Fruit fly (Drosophila melanogaster) whole organism, embryonic: ENCODE data around the gene orb.

Experiments used
- Awh ChIP-seq: fragments of 200-800 bp; sonication (Bioruptor generic); IDR thresholded peaks from 2 replicates; pipeline ENCODE4, ENCODE4 v1.3.6; 2022; ENCODE audit warnings: missing biosample characterization, missing genetic modification characterization
- CG1024 ChIP-seq: fragments of 200-800 bp; sonication (Bioruptor generic); IDR thresholded peaks from 2 replicates; pipeline ENCODE4 v1.3.6; 2022; ENCODE audit warnings: missing biosample characterization, missing genetic modification characterization
- CG10543 ChIP-seq: fragments of 200-800 bp; sonication (Bioruptor generic); optimal IDR thresholded peaks from 3 replicates; lab custom pipeline; 2017; ENCODE audit warnings: missing biosample characterization, mild to moderate bottlenecking, missing genetic modification characterization, moderate library complexity
- CG10565 ChIP-seq: fragments of 200-800 bp; sonication (Bioruptor generic); optimal IDR thresholded peaks from 3 replicates; lab custom pipeline; 2016; ENCODE audit warnings: missing biosample characterization, mild to moderate bottlenecking, missing genetic modification characterization
- CG13424 ChIP-seq: fragments of 200-800 bp; sonication (Bioruptor generic); optimal IDR thresholded peaks from 2 replicates; lab custom pipeline; 2019; ENCODE audit warnings: missing biosample characterization, mild to moderate bottlenecking, missing genetic modification characterization, moderate library complexity
- CG1603 ChIP-seq: fragments of 200-800 bp; sonication (Bioruptor generic); optimal IDR thresholded peaks from 2 replicates; lab custom pipeline; 2019; ENCODE audit warnings: missing biosample characterization, mild to moderate bottlenecking, missing genetic modification characterization, moderate library complexity
- CG17359 ChIP-seq: fragments of 200-800 bp; sonication (Bioruptor generic); optimal IDR thresholded peaks from 3 replicates; lab custom pipeline; 2018; ENCODE audit warnings: missing biosample characterization, mild to moderate bottlenecking, missing genetic modification characterization, moderate library complexity
- CG18262 ChIP-seq: fragments of 200-800 bp; optimal IDR thresholded peaks from 3 replicates; lab custom pipeline; 2019; ENCODE audit warnings: missing biosample characterization, mild to moderate bottlenecking, missing genetic modification characterization, moderate library complexity
- CG2116 ChIP-seq: fragments of 200-800 bp; sonication (Bioruptor generic); optimal IDR thresholded peaks from 3 replicates; lab custom pipeline; 2018; ENCODE audit warnings: missing biosample characterization, mild to moderate bottlenecking, missing genetic modification characterization
- CG2202 ChIP-seq: fragments of 200-800 bp; sonication (Bioruptor generic); optimal IDR thresholded peaks from 2 replicates; lab custom pipeline; 2018; ENCODE audit warnings: missing biosample characterization, mild to moderate bottlenecking, missing genetic modification characterization
- CG2712 ChIP-seq: fragments of 200-800 bp; optimal IDR thresholded peaks from 3 replicates; lab custom pipeline; 2019; ENCODE audit warnings: missing biosample characterization, mild to moderate bottlenecking, missing genetic modification characterization, moderate library complexity
- CG2875 ChIP-seq: fragments of 200-800 bp; sonication (Bioruptor generic); optimal IDR thresholded peaks from 2 replicates; lab custom pipeline; 2017; ENCODE audit warnings: missing biosample characterization, mild to moderate bottlenecking, missing genetic modification characterization, missing genetic modification reagents
- CG30020 ChIP-seq: fragments of 200-800 bp; optimal IDR thresholded peaks from 2 replicates; lab custom pipeline; 2019; ENCODE audit warnings: missing biosample characterization, mild to moderate bottlenecking, missing genetic modification characterization, moderate library complexity
- CG4282 ChIP-seq: fragments of 200-800 bp; sonication (Bioruptor generic); optimal IDR thresholded peaks from 2 replicates; lab custom pipeline; 2016; ENCODE audit warnings: missing biosample characterization, missing genetic modification characterization
- CG4617 ChIP-seq: fragments of 200-800 bp; sonication (Bioruptor generic); optimal IDR thresholded peaks from 3 replicates; lab custom pipeline; 2016; ENCODE audit warnings: missing biosample characterization, missing genetic modification characterization, borderline replicate concordance
- CG4707 ChIP-seq: fragments of 200-800 bp; sonication (Bioruptor generic); optimal IDR thresholded peaks from 2 replicates; lab custom pipeline; 2018; ENCODE audit warnings: missing biosample characterization, mild to moderate bottlenecking, missing genetic modification characterization, moderate library complexity
- CG8478 ChIP-seq: fragments of >200 bp; optimal IDR thresholded peaks from 2 replicates; lab custom pipeline; 2018
- CG8944 ChIP-seq: fragments of 200-800 bp; sonication (Bioruptor generic); optimal IDR thresholded peaks from 3 replicates; lab custom pipeline; 2016; ENCODE audit warnings: missing biosample characterization, missing genetic modification characterization
- CG9215 ChIP-seq: fragments of 200-800 bp; sonication (Bioruptor generic); IDR thresholded peaks from 2 replicates; pipeline ENCODE4 v1.3.6; 2022; ENCODE audit warnings: missing biosample characterization, missing genetic modification characterization
- Dip3 ChIP-seq: fragments of 200-800 bp; sonication (Bioruptor generic); optimal IDR thresholded peaks from 3 replicates; lab custom pipeline; 2016; ENCODE audit warnings: missing biosample characterization, missing genetic modification characterization
- Dp ChIP-seq: fragments of 200-800 bp; sonication (Bioruptor generic); optimal IDR thresholded peaks from 2 replicates; lab custom pipeline; 2018; ENCODE audit warnings: missing biosample characterization, mild to moderate bottlenecking, missing genetic modification characterization, moderate library complexity
- H2.0 ChIP-seq: fragments of 200-800 bp; sonication (Bioruptor generic); IDR thresholded peaks from 2 replicates; pipeline ENCODE4 v1.3.6; 2022; ENCODE audit warnings: missing biosample characterization, missing genetic modification characterization
- Hr39 ChIP-seq: fragments of >200 bp; optimal IDR thresholded peaks from 2 replicates; lab custom pipeline; 2017
- Jarid2 ChIP-seq: fragments of 200-800 bp; sonication (Bioruptor generic); optimal IDR thresholded peaks from 3 replicates; lab custom pipeline; 2017; ENCODE audit warnings: mild to moderate bottlenecking, missing biosample characterization, missing genetic modification reagents, missing genetic modification characterization
- Lim3 ChIP-seq: fragments of 200-800 bp; sonication (Bioruptor generic); IDR thresholded peaks from 2 replicates; pipeline ENCODE4 v1.3.6; 2022; ENCODE audit warnings: missing biosample characterization, missing genetic modification characterization
- Mad ChIP-seq: fragments of 200-800 bp; sonication (Bioruptor generic); optimal IDR thresholded peaks from 2 replicates; lab custom pipeline; 2016; ENCODE audit warnings: missing biosample characterization, missing genetic modification characterization
- Max ChIP-seq: fragments of 200-800 bp; sonication (Bioruptor generic); optimal IDR thresholded peaks from 2 replicates; lab custom pipeline; 2016; ENCODE audit warnings: missing biosample characterization, mild to moderate bottlenecking, missing genetic modification characterization
- NC2α ChIP-seq: fragments of 200-800 bp; sonication (Bioruptor generic); optimal IDR thresholded peaks from 2 replicates; lab custom pipeline; 2016; ENCODE audit warnings: missing biosample characterization, missing genetic modification characterization
- Optix ChIP-seq: fragments of 200-800 bp; sonication (Bioruptor generic); IDR thresholded peaks from 3 replicates; pipeline ENCODE4 v1.3.6; 2022; ENCODE audit warnings: missing biosample characterization, missing genetic modification characterization
- Vsx1 ChIP-seq: fragments of 200-800 bp; sonication (Bioruptor generic); optimal IDR thresholded peaks from 2 replicates; lab custom pipeline; 2017; ENCODE audit warnings: missing biosample characterization, mild to moderate bottlenecking, missing genetic modification characterization, missing genetic modification reagents
- YL-1 ChIP-seq: fragments of 200-800 bp; sonication (Bioruptor generic); optimal IDR thresholded peaks from 3 replicates; lab custom pipeline; 2017; ENCODE audit warnings: missing biosample characterization, mild to moderate bottlenecking, missing genetic modification characterization
- ash1 ChIP-seq: fragments of 200-800 bp; sonication (Bioruptor generic); optimal IDR thresholded peaks from 2 replicates; lab custom pipeline; 2018; ENCODE audit warnings: missing biosample characterization, mild to moderate bottlenecking, missing genetic modification characterization
- cato ChIP-seq: fragments of 200-800 bp; sonication (Bioruptor generic); optimal IDR thresholded peaks from 2 replicates; lab custom pipeline; 2016; ENCODE audit warnings: missing biosample characterization, missing genetic modification characterization, borderline replicate concordance
- crc ChIP-seq: fragments of 200-800 bp; sonication (Bioruptor generic); optimal IDR thresholded peaks from 2 replicates; lab custom pipeline; 2016; ENCODE audit warnings: missing biosample characterization, missing genetic modification characterization
- esg ChIP-seq: fragments of 200-800 bp; sonication (Bioruptor generic); conservative IDR thresholded peaks from 2 replicates; pipeline ENCODE4 v1.3.6; 2022; ENCODE audit warnings: missing biosample characterization, missing genetic modification characterization
- fd96Cb ChIP-seq: fragments of 200-800 bp; sonication (Bioruptor generic); optimal IDR thresholded peaks from 2 replicates; lab custom pipeline; 2018; ENCODE audit warnings: missing biosample characterization, mild to moderate bottlenecking, missing genetic modification characterization, moderate library complexity
- fu2 ChIP-seq: fragments of 200-800 bp; sonication (Bioruptor generic); optimal IDR thresholded peaks from 2 replicates; lab custom pipeline; 2016; ENCODE audit warnings: missing biosample characterization, missing genetic modification characterization
- gcm ChIP-seq: fragments of 200-800 bp; sonication (Bioruptor generic); optimal IDR thresholded peaks from 2 replicates; lab custom pipeline; 2019; ENCODE audit warnings: missing biosample characterization, mild to moderate bottlenecking, missing genetic modification characterization, moderate library complexity
- grn ChIP-seq: fragments of 200-800 bp; sonication (Bioruptor generic); optimal IDR thresholded peaks from 3 replicates; lab custom pipeline; 2017; ENCODE audit warnings: missing biosample characterization, missing genetic modification characterization
- hbn ChIP-seq: fragments of 200-800 bp; sonication (Bioruptor generic); IDR thresholded peaks from 2 replicates; pipeline ENCODE4 v1.3.6; 2022; ENCODE audit warnings: missing biosample characterization, missing genetic modification characterization; ENCODE audit not compliant: partially characterized antibody
- klu ChIP-seq: fragments of 200-800 bp; sonication (Bioruptor generic); IDR thresholded peaks from 2 replicates; pipeline ENCODE4 v1.3.6; 2022; ENCODE audit warnings: missing biosample characterization, missing genetic modification characterization
- kni ChIP-seq: fragments of 200-800 bp; sonication (Bioruptor generic); optimal IDR thresholded peaks from 3 replicates; lab custom pipeline; 2017; ENCODE audit warnings: mild to moderate bottlenecking, missing biosample characterization, missing genetic modification reagents, missing genetic modification characterization
- lmd ChIP-seq: fragments of 200-800 bp; sonication (Bioruptor generic); IDR thresholded peaks from 2 replicates; pipeline ENCODE4 v1.3.6; 2022; ENCODE audit warnings: missing biosample characterization, missing genetic modification characterization
- nerfin-2 ChIP-seq: fragments of 200-800 bp; sonication (Bioruptor generic); IDR thresholded peaks from 2 replicates; pipeline ENCODE4 v1.3.6; 2022; ENCODE audit warnings: missing biosample characterization, missing genetic modification characterization; ENCODE audit not compliant: partially characterized antibody
- pho ChIP-seq: fragments of 200-800 bp; sonication (Bioruptor generic); optimal IDR thresholded peaks from 2 replicates; lab custom pipeline; 2016; ENCODE audit warnings: missing biosample characterization, missing genetic modification characterization
- psq ChIP-seq: fragments of 200-800 bp; sonication (Bioruptor generic); optimal IDR thresholded peaks from 2 replicates; lab custom pipeline; 2017; ENCODE audit warnings: missing biosample characterization, missing genetic modification characterization
- sna ChIP-seq: fragments of 200-800 bp; sonication (Bioruptor generic); IDR thresholded peaks from 2 replicates; pipeline ENCODE4 v1.3.6; 2022; ENCODE audit warnings: missing biosample characterization, missing genetic modification characterization; ENCODE audit not compliant: partially characterized antibody
- ssp ChIP-seq: fragments of 200-800 bp; sonication (Bioruptor generic); IDR thresholded peaks from 2 replicates; pipeline ENCODE4 v1.3.6; 2022; ENCODE audit warnings: missing biosample characterization, missing genetic modification characterization
- zen ChIP-seq: fragments of 200-800 bp; sonication (Bioruptor generic); optimal IDR thresholded peaks from 3 replicates; lab custom pipeline; 2018; ENCODE audit warnings: missing biosample characterization, mild to moderate bottlenecking, missing genetic modification characterization, moderate library complexity

Gene orb

dm6 chr3R:23293066-23293777 lies 12.6 kb upstream of the orb start (continued):
- TF ChIP-seq CG4617 (GFP tag; lab: Kevin White, UChicago): no peak
- TF ChIP-seq ssp (GFP tag; lab: Robert Waterston, UW): peak; percentile 38
- peak; percentile 77 for TF ChIP-seq CG1603 (tag; lab: Kevin White, UChicago)
- no peak for TF ChIP-seq CG9215 (GFP tag; lab: Robert Waterston, UW)
- no peak for TF ChIP-seq ash1 (GFP tag; lab: Kevin White, UChicago)
- peak; percentile 32 for TF ChIP-seq CG13424 (tag; lab: Kevin White, UChicago)
- no peak for TF ChIP-seq CG4707 (GFP tag; lab: Kevin White, UChicago)
- peak; percentile 85 for TF ChIP-seq CG2712 (tag; lab: Kevin White, UChicago)
- no peak for TF ChIP-seq CG8944 (GFP tag; lab: Kevin White, UChicago)
- TF ChIP-seq Mad (GFP tag; lab: Kevin White, UChicago): peak; percentile 31
- TF ChIP-seq Dp (GFP tag; lab: Kevin White, UChicago): no peak
- peak; percentile 48 for TF ChIP-seq CG10543
- peak; percentile 33 for TF ChIP-seq CG2202
- no peak; the same call in 2 of the 3 replicates for TF ChIP-seq Optix
- no peak for TF ChIP-seq nerfin-2 (GFP tag; lab: Robert Waterston, UW)
- no peak for TF ChIP-seq Dip3 (GFP tag; lab: Kevin White, UChicago)
- no peak; the same call in 1 of the 2 replicates for TF ChIP-seq esg (GFP tag; lab: Robert Waterston, UW)
- no peak for TF ChIP-seq pho (GFP tag; lab: Kevin White, UChicago)
- TF ChIP-seq H2.0: peak; percentile 28; the same call in 1 of the 2 replicates
- TF ChIP-seq Lim3: 0 out of 2 replicates have a peak, but pooled peaks have one; percentile 19
- TF ChIP-seq kni (GFP tag; lab: Kevin White, UChicago): peak; percentile 23
- TF ChIP-seq fu2 (GFP tag; lab: Kevin White, UChicago): no peak
- TF ChIP-seq psq (GFP tag; lab: Kevin White, UChicago): no peak
- peak; percentile 41 for TF ChIP-seq Max (GFP tag; lab: Kevin White, UChicago)
- peak; percentile 15 for TF ChIP-seq CG4282 (GFP tag; lab: Kevin White, UChicago)
- no peak for TF ChIP-seq Hr39
- TF ChIP-seq grn (GFP tag; lab: Kevin White, UChicago): peak; percentile 93
- peak; percentile 44; the same call in 1 of the 2 replicates for TF ChIP-seq CG1024 (GFP tag; lab: Robert Waterston, UW)
- peak; percentile 79 for TF ChIP-seq CG18262 (tag; lab: Kevin White, UChicago)
- TF ChIP-seq hbn (GFP tag; lab: Robert Waterston, UW): no peak
- peak; percentile 49 for TF ChIP-seq fd96Cb (tag; lab: Kevin White, UChicago)
- peak; percentile 8 for TF ChIP-seq zen (tag; lab: Kevin White, UChicago)
- 0 out of 2 replicates have a peak, but pooled peaks have one; percentile 29 for TF ChIP-seq klu
- peak; percentile 92 for TF ChIP-seq CG8478 (lab: Kevin White, UChicago)
- TF ChIP-seq Jarid2: peak; percentile 73
- TF ChIP-seq crc (GFP tag; lab: Kevin White, UChicago): no peak
- 0 out of 2 replicates have a peak, but pooled peaks have one; percentile 35 for TF ChIP-seq sna
- peak; percentile 19 for TF ChIP-seq cato
- peak; percentile 38 for TF ChIP-seq CG17359
- TF ChIP-seq YL-1 (GFP tag; lab: Kevin White, UChicago): no peak
- TF ChIP-seq NC2α (GFP tag; lab: Kevin White, UChicago): no peak
- TF ChIP-seq CG2875 (GFP tag; lab: Kevin White, UChicago): peak; percentile 45
- TF ChIP-seq gcm (GFP tag; lab: Kevin White, UChicago): peak; percentile 47
- peak; percentile 37 for TF ChIP-seq Vsx1 (GFP tag; lab: Kevin White, UChicago)
- TF ChIP-seq CG2116: peak; percentile 19
- no peak for TF ChIP-seq CG10565
- peak; percentile 16; the same call in 1 of the 2 replicates for TF ChIP-seq Awh (GFP tag; lab: Robert Waterston, UW)
- peak; percentile 59; the same call in 1 of the 2 replicates for TF ChIP-seq lmd (GFP tag; lab: Robert Waterston, UW)
- no peak for TF ChIP-seq CG30020
